Fruit fly (Drosophila melanogaster): ENCODE measurements around the gene CG32246.

CG32246 gene

dm6 chr3L:4611311-4611710, 9.7 kb upstream of the CG32246 start (continued):
- TF ChIP-seq Lpt (GFP tag; optimal IDR thresholded peaks at IDR 0.05) (peak; percentile 81), salr (GFP tag; optimal IDR thresholded peaks at IDR 0.05) (peak; percentile 62 to 79), CG31627 (GFP tag; optimal IDR thresholded peaks at IDR 0.05) (peak; percentile 61), CG34406 (GFP tag; optimal IDR thresholded peaks at IDR 0.05) (peak; percentile 79), pdm3 (GFP tag; optimal IDR thresholded peaks at IDR 0.05) (peak; percentile 82), CG6792 (GFP tag; optimal IDR thresholded peaks at IDR 0.05) (peak; percentile 79), esn (GFP tag; optimal IDR thresholded peaks at IDR 0.05) (peak; percentile 65), CG1621 (tag; optimal IDR thresholded peaks at IDR 0.05) (peak; percentile 84), CG6163 (GFP tag; IDR thresholded peaks at IDR 0.05) (peak; percentile 95), cyc (GFP tag; optimal IDR thresholded peaks at IDR 0.05) (peak; percentile 73), svp (GFP tag) (peak; percentile 81), fkh (GFP tag; optimal IDR thresholded peaks at IDR 0.05) (no peak), Met (GFP tag; optimal IDR thresholded peaks at IDR 0.05) (peak; percentile 61), Sox14 (GFP tag; optimal IDR thresholded peaks at IDR 0.05) (peak; percentile 83), CG6854 (GFP tag; optimal IDR thresholded peaks at IDR 0.05) (no peak), acj6 (GFP tag; optimal IDR thresholded peaks at IDR 0.05) (peak; percentile 83), Eip93F (GFP tag; optimal IDR thresholded peaks at IDR 0.05) (no peak), fd59A (GFP tag; optimal IDR thresholded peaks at IDR 0.05) (peak; percentile 74)

DNA sequence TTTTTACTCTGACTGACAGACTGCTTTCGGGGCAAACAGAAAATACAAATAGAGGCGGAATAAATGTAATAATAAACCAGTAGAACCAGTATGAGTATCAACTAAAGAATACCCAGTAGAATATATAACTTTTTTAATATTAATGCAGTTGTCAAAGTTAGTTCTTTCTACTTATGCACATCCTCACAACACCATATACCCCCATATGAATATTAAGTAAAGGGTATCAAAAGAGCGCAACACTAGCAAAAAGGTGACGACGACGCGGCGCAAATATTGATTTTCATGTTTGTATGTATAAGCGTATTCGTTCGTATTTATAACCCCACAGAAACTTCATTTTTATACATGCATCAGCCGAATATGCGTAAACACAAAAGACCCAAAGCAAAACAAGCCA, 7.9 kb upstream of the CG32246 start:
- peak; percentile 83 for TF ChIP-seq CG10669 (GFP tag; optimal IDR thresholded peaks at IDR 0.05)
- peak; percentile 59 for TF ChIP-seq lz (GFP tag; optimal IDR thresholded peaks at IDR 0.05)
- peak; percentile 88 for TF ChIP-seq topi (GFP tag; optimal IDR thresholded peaks at IDR 0.05)
- peak; percentile 87 for TF ChIP-seq CG34406 (GFP tag; optimal IDR thresholded peaks at IDR 0.05)
- peak; percentile 87 for TF ChIP-seq pdm3 (GFP tag; optimal IDR thresholded peaks at IDR 0.05)
- peak; percentile 42 for TF ChIP-seq CG4318 (GFP tag; optimal IDR thresholded peaks at IDR 0.05)
- peak; percentile 86 for TF ChIP-seq Ets96B (tag; optimal IDR thresholded peaks at IDR 0.05)
- peak; percentile 52 for TF ChIP-seq CG1621 (tag; optimal IDR thresholded peaks at IDR 0.05)
- peak; percentile 76 for TF ChIP-seq CG6854 (GFP tag; optimal IDR thresholded peaks at IDR 0.05)
- TF ChIP-seq CG6808 (GFP tag; optimal IDR thresholded peaks at IDR 0.05) = peak; percentile 71
- peak; percentile 84 for TF ChIP-seq CG6163 (GFP tag; IDR thresholded peaks at IDR 0.05)
- peak; percentile 80 for TF ChIP-seq CG8119 (GFP tag; IDR thresholded peaks at IDR 0.05)
- peak; percentile 77 for TF ChIP-seq CG9139 (GFP tag; optimal IDR thresholded peaks at IDR 0.05)
- TF ChIP-seq Gug (GFP tag; IDR thresholded peaks at IDR 0.05) = peak; percentile 75
- TF ChIP-seq svp (GFP tag) = peak; percentile 95
- peak; percentile 83 for TF ChIP-seq acj6 (GFP tag; optimal IDR thresholded peaks at IDR 0.05)
- peak; percentile 72 to 82 for TF ChIP-seq ss (GFP tag; optimal IDR thresholded peaks at IDR 0.05)
- TF ChIP-seq CG7368 (GFP tag; optimal IDR thresholded peaks at IDR 0.05) = peak; percentile 86
- TF ChIP-seq Blimp-1 (GFP tag; optimal IDR thresholded peaks at IDR 0.05) = peak; percentile 42
- TF ChIP-seq Eip93F (GFP tag; optimal IDR thresholded peaks at IDR 0.05) = no peak
- TF ChIP-seq achi (GFP tag; optimal IDR thresholded peaks at IDR 0.05) = peak; percentile 83
- TF ChIP-seq salr (GFP tag; optimal IDR thresholded peaks at IDR 0.05) = peak; percentile 45 to 76
- TF ChIP-seq CG11762 (GFP tag; optimal IDR thresholded peaks at IDR 0.05; ENCODE audit: insufficient read depth) = peak; percentile 73
- peak; percentile 86 for TF ChIP-seq CG8319 (GFP tag; optimal IDR thresholded peaks at IDR 0.05)
- peak; percentile 48 for TF ChIP-seq Ets21C (GFP tag; optimal IDR thresholded peaks at IDR 0.05)
- peak; percentile 76 for TF ChIP-seq Sox14 (GFP tag; optimal IDR thresholded peaks at IDR 0.05)
- TF ChIP-seq CG31627 (GFP tag; optimal IDR thresholded peaks at IDR 0.05) = peak; percentile 77
- peak; percentile 63 for TF ChIP-seq fd59A (GFP tag; optimal IDR thresholded peaks at IDR 0.05)
- TF ChIP-seq fkh (GFP tag; optimal IDR thresholded peaks at IDR 0.05) = peak; percentile 99
- peak; percentile 78 for TF ChIP-seq vri (GFP tag; optimal IDR thresholded peaks at IDR 0.05)
- peak; percentile 81 for TF ChIP-seq Met (GFP tag; optimal IDR thresholded peaks at IDR 0.05)
- peak; percentile 72 for TF ChIP-seq Sox15 (GFP tag; optimal IDR thresholded peaks at IDR 0.05)
- TF ChIP-seq dsx (GFP tag; optimal IDR thresholded peaks at IDR 0.05; ENCODE audit: poor library complexity, severe bottlenecking) = peak; percentile 75
- TF ChIP-seq CG11902 (GFP tag; optimal IDR thresholded peaks at IDR 0.05) = peak; percentile 74
- peak; percentile 88 for TF ChIP-seq cyc (GFP tag; optimal IDR thresholded peaks at IDR 0.05)
- TF ChIP-seq Sox102F (GFP tag; optimal IDR thresholded peaks at IDR 0.05) = peak; percentile 83
- TF ChIP-seq CG8632 (GFP tag; optimal IDR thresholded peaks at IDR 0.05) = peak; percentile 87
- peak; percentile 83 for TF ChIP-seq Smox (GFP tag; optimal IDR thresholded peaks at IDR 0.05)
- TF ChIP-seq Hr38 (GFP tag; optimal IDR thresholded peaks at IDR 0.05) = no peak
- peak; percentile 80; the same call in 1 of the 2 replicates for TF ChIP-seq CG11294 (GFP tag; IDR thresholded peaks at IDR 0.05)
- peak; percentile 89 for TF ChIP-seq eg (GFP tag; IDR thresholded peaks at IDR 0.05)
- peak; percentile 63 for TF ChIP-seq Lpt (GFP tag; optimal IDR thresholded peaks at IDR 0.05)
- TF ChIP-seq CG3032 (tag; optimal IDR thresholded peaks at IDR 0.05) = peak; percentile 81
- TF ChIP-seq CG10631 (GFP tag; optimal IDR thresholded peaks at IDR 0.05) = peak; percentile 69
- peak; percentile 55 for TF ChIP-seq CG16779 (tag; optimal IDR thresholded peaks at IDR 0.05)

Measured in whole organism, prepupa.